Fruit fly (Drosophila melanogaster): ENCODE measurements around the gene ringer.

- TF ChIP-seq CG6276 (GFP tag; optimal IDR thresholded peaks at IDR 0.05) (no peak), CG10669 (GFP tag; optimal IDR thresholded peaks at IDR 0.05) (no peak), CG8632 (GFP tag; optimal IDR thresholded peaks at IDR 0.05) (no peak), cyc (GFP tag; optimal IDR thresholded peaks at IDR 0.05) (no peak), dac (GFP tag; optimal IDR thresholded peaks at IDR 0.05) (no peak), svp (GFP tag) (no peak)
Measured at dm6 chr3L:16393700-16394099, 34.5 kb upstream of the ringer start.

Data from whole organism, prepupa.